Worm (Caenorhabditis elegans): Measurements from ENCODE around the gene F21A3.2.

ce11 chrV:15559729-15560128 is 26.0 kb upstream of the F21A3.2 start:
- no peak for TF ChIP-seq him-1 (tag; optimal IDR thresholded peaks at IDR 0.05)
- no peak for TF ChIP-seq dao-5 (tag; optimal IDR thresholded peaks at IDR 0.05)
- no peak for TF ChIP-seq W03F9.2 (tag; optimal IDR thresholded peaks at IDR 0.05)
